Fruit fly (Drosophila melanogaster): ENCODE measurements around the gene beat-Ib.

The beat-Ib gene

DNA sequence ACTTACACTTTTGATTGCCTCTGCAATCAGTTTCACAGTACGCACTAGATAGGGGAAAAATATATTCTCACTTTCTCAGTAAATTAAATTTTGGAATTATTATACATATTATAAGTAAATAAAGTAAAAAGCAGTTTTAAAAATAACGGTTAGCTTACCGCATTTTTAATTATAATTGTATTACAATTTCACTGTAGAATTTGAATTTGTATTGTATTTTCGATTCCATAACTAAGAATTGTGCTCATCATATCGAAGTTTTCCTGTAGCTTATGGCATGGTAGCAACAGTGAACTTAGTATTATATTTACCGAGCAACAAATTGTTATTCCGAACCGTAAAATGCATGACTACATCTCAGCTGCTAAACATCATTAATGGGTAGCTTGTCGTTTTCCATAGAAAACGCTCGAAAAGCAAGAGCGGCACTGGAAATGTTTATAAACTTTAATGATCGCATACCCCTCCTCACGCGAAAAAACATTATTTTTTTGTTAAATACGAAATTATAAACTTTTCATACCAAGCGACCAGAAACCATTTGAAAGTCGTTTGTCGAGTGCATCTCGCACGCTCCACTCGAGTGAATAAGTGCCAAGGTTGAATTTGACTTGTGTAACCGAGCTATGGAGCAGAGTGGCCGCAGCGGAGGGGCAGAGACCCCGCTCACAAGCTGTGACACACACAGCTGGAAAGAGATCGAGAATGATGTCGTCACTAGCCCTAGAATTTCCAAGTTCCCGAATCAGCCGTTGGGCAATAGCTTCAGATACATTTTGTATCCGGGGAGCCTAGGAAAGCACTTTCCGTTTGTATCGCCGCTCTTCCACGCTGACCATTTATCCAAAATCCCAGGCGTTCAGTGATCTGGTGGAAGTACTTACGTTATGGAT is 50.0 kb downstream of the beat-Ib start:
- TF ChIP-seq Clk (GFP tag; optimal IDR thresholded peaks at IDR 0.05) = peak; percentile 69
- TF ChIP-seq CG7101 (tag; optimal IDR thresholded peaks at IDR 0.05) = peak; percentile 93
- no peak for TF ChIP-seq cnc (optimal IDR thresholded peaks at IDR 0.05)
- TF ChIP-seq CG1620 (GFP tag; optimal IDR thresholded peaks at IDR 0.05) = peak; percentile 32
- TF ChIP-seq Mnt (GFP tag; optimal IDR thresholded peaks at IDR 0.05) = peak; percentile 33
- TF ChIP-seq cic (GFP tag; optimal IDR thresholded peaks at IDR 0.05) = peak; percentile 38
- TF ChIP-seq Crg-1 (GFP tag; optimal IDR thresholded peaks at IDR 0.05) = peak; percentile 84
- TF ChIP-seq Hr96 (GFP tag; optimal IDR thresholded peaks at IDR 0.05) = peak; percentile 38
- peak; percentile 90 for TF ChIP-seq CG12768 (GFP tag; optimal IDR thresholded peaks at IDR 0.05)
- TF ChIP-seq toe (GFP tag; optimal IDR thresholded peaks at IDR 0.05) = peak; percentile 65
- TF ChIP-seq tj (GFP tag; optimal IDR thresholded peaks at IDR 0.05) = peak; percentile 91
- TF ChIP-seq CG11617 (GFP tag; optimal IDR thresholded peaks at IDR 0.05) = peak; percentile 92
- TF ChIP-seq pad (GFP tag; optimal IDR thresholded peaks at IDR 0.05) = peak; percentile 77
- no peak for TF ChIP-seq ovo (GFP tag; optimal IDR thresholded peaks at IDR 0.05)
- peak; percentile 93 for TF ChIP-seq CG33017 (tag; optimal IDR thresholded peaks at IDR 0.05)
- TF ChIP-seq kay (GFP tag; ENCODE audit: borderline replicate concordance) = peak; percentile 98
- TF ChIP-seq CG5204 (GFP tag; optimal IDR thresholded peaks at IDR 0.05) = peak; percentile 76
- peak; percentile 91 for TF ChIP-seq CG7045 (GFP tag; optimal IDR thresholded peaks at IDR 0.05)
- TF ChIP-seq bab1 (GFP tag; optimal IDR thresholded peaks at IDR 0.05) = peak; percentile 93
- TF ChIP-seq CG14711 (tag; optimal IDR thresholded peaks at IDR 0.05) = peak; percentile 88

dm6 chr2L:15911591-15912007 is 50.6 kb downstream of the beat-Ib start:
- TF ChIP-seq CG11617 (GFP tag; optimal IDR thresholded peaks at IDR 0.05) = no peak
- no peak for TF ChIP-seq CG12768 (GFP tag; optimal IDR thresholded peaks at IDR 0.05)
- TF ChIP-seq CG5204 (GFP tag; optimal IDR thresholded peaks at IDR 0.05) = no peak
- no peak for TF ChIP-seq cnc (optimal IDR thresholded peaks at IDR 0.05)
- TF ChIP-seq CG1620 (GFP tag; optimal IDR thresholded peaks at IDR 0.05) = no peak
- no peak for TF ChIP-seq Crg-1 (GFP tag; optimal IDR thresholded peaks at IDR 0.05)
- no peak for TF ChIP-seq tj (GFP tag; optimal IDR thresholded peaks at IDR 0.05)

DNA sequence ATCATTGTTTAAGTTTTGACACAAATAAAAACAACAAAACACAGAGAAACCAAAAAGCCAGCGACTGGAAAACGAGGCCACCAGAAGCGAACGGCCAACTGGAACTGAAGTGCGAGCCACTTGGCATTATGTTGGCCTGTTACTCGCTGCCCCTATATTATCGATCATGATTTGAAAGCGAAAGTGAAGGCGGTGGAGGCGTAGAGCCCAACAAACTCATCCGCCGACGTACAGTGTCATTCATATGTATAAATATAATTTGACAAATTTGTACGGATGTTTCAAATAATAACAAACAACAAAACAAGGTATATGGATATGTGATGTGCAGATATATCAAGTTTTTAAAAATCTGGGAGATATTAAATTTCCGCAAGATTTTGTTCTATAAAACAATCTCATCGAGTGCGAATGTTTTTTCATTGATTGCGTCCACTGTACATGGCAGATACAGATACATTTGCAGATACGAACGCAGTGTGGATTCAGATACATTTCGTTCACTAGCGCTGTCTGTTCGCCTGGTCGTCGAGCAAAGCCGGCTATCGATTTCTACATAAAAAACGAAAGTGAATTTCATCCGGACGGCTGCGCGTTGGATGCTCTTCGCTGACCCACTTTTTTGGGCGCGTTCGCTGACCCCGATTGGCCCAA is 51.2 kb downstream of the beat-Ib start:
- TF ChIP-seq CG14711 (tag; optimal IDR thresholded peaks at IDR 0.05) (peak; percentile 61), ovo (GFP tag; optimal IDR thresholded peaks at IDR 0.05) (no peak), CG7101 (tag; optimal IDR thresholded peaks at IDR 0.05) (peak; percentile 26), pad (GFP tag; optimal IDR thresholded peaks at IDR 0.05) (peak; percentile 12), bab1 (GFP tag; optimal IDR thresholded peaks at IDR 0.05) (peak; percentile 85), CG12768 (GFP tag; optimal IDR thresholded peaks at IDR 0.05) (no peak), CG1620 (GFP tag; optimal IDR thresholded peaks at IDR 0.05) (peak; percentile 13), cic (GFP tag; optimal IDR thresholded peaks at IDR 0.05) (no peak), CG5204 (GFP tag; optimal IDR thresholded peaks at IDR 0.05) (peak; percentile 69), CG7045 (GFP tag; optimal IDR thresholded peaks at IDR 0.05) (peak; percentile 29), Hr96 (GFP tag; optimal IDR thresholded peaks at IDR 0.05) (peak; percentile 20), CG11617 (GFP tag; optimal IDR thresholded peaks at IDR 0.05) (peak; percentile 12), cnc (optimal IDR thresholded peaks at IDR 0.05) (no peak), toe (GFP tag; optimal IDR thresholded peaks at IDR 0.05) (peak; percentile 48), kay (GFP tag; ENCODE audit: borderline replicate concordance) (peak; percentile 72), Mnt (GFP tag; optimal IDR thresholded peaks at IDR 0.05) (no peak), tj (GFP tag; optimal IDR thresholded peaks at IDR 0.05) (no peak), Clk (GFP tag; optimal IDR thresholded peaks at IDR 0.05) (no peak), CG33017 (tag; optimal IDR thresholded peaks at IDR 0.05) (no peak), Crg-1 (GFP tag; optimal IDR thresholded peaks at IDR 0.05) (no peak)

DNA sequence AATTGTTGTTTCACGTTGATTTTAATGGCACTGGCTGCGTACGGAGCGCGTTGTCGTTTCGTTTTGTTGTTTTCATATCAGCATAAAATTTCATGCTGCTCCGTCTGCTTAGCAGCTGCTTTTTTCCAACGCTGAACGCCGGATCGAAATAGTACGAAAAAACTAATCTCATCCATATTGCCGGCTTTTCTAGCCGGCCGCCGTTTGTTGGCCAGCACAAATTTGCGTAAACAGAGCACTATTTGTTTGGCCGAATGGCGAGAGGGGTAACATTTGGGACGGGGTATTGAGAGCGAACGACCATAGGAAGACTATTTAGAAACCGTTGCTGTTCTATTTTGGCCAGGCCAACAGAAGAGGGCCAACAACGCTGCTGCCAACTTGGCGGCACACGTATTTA is 52.4 kb downstream of the beat-Ib start:
- no peak for TF ChIP-seq kay (GFP tag; ENCODE audit: borderline replicate concordance)
- TF ChIP-seq tj (GFP tag; optimal IDR thresholded peaks at IDR 0.05) = peak; percentile 82
- no peak for TF ChIP-seq CG11617 (GFP tag; optimal IDR thresholded peaks at IDR 0.05)
- no peak for TF ChIP-seq CG7045 (GFP tag; optimal IDR thresholded peaks at IDR 0.05)
- no peak for TF ChIP-seq CG33017 (tag; optimal IDR thresholded peaks at IDR 0.05)

DNA sequence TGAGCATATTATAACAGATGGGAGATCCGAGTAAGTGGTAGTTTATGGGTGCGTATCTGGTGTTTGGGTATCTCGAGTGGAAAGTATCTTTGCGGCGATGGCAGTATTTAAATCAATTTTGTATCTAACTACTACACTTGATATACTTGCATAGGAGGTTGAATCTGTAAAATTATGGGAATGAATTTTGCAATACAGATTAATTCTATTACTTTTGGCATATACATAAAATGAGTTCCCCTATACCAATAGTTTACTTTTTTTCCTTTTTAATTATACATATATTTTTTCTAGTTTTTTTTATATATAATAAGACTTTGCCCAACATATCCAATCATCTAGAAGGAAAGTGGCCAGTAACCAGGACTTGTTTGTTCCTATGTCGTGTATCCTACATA is 53.0 kb downstream of the beat-Ib start:
- TF ChIP-seq CG7101 (tag; optimal IDR thresholded peaks at IDR 0.05) (no peak), tj (GFP tag; optimal IDR thresholded peaks at IDR 0.05) (no peak), Hr96 (GFP tag; optimal IDR thresholded peaks at IDR 0.05) (no peak), ovo (GFP tag; optimal IDR thresholded peaks at IDR 0.05) (no peak), CG11617 (GFP tag; optimal IDR thresholded peaks at IDR 0.05) (no peak), CG5204 (GFP tag; optimal IDR thresholded peaks at IDR 0.05) (no peak), cnc (optimal IDR thresholded peaks at IDR 0.05) (no peak), CG14711 (tag; optimal IDR thresholded peaks at IDR 0.05) (no peak), CG7045 (GFP tag; optimal IDR thresholded peaks at IDR 0.05) (no peak)
